Worm (Caenorhabditis elegans): ENCODE results near the gene C17F4.2.

ce11 chrII:3250195-3250594 is 1.7 kb downstream of the C17F4.2 start:
- TF ChIP-seq him-1 (tag; optimal IDR thresholded peaks at IDR 0.05) (no peak), dao-5 (tag; optimal IDR thresholded peaks at IDR 0.05) (no peak), W03F9.2 (tag; optimal IDR thresholded peaks at IDR 0.05) (no peak)
